Fruit fly (Drosophila melanogaster): Measurements from ENCODE around the gene Prim1.
A peak's percentile ranks its signal among the peaks of the same experiment; 100 is the strongest.

The Prim1 gene

DNA sequence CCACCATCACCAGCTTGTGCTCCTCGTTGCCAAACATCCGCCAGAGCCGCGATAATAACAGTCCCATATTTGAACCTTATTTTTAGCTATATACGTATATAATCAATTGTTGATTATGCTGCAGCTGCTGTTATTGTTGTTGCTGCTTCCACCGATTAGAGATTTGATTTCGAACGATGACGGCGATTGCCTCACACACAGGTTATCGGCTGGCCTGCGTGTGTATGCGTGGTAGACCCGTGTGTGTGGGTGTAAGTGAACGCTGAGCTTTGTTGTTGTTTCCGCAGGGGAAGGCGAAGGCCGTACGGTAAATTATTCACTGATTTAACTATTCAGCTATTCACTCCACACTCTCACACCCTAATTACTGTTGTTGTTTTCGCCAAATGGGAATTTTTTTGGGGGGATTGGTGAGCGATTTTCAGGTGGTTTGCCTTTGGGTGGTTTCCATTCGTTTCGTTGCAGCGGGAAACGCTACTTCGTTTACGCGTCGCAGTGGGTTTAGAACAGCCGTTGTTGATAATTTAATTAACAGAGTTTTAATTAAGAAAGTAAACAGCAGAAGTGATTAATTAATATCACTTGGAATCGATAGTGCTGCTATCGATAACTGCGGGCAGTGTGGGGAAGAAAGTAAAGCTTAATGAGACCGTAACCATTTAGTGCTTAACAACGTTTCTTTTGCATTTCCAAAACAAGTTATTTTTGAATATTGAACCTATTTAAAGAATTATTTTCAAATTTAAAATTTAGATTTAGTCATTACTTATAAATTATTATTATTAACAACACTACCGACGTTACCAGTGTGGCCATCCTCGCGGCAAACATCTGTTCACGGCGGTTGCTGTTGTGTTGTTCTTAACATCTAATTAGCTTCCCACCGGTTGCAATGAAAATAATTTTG lies 40.6 kb upstream of the Prim1 start, which contains the start of the genes Arl5 and CG13671:
Gene Arl5, minus strand, starts transcription at position 616 of the 907 bp plus-strand sequence.
Gene CG13671, plus strand, starts transcription at position 841 of the 907 bp plus-strand sequence.
- no peak for TF ChIP-seq Hr38 (GFP tag; optimal IDR thresholded peaks at IDR 0.05)
- no peak for TF ChIP-seq svp (GFP tag)
- peak; percentile 72 for TF ChIP-seq cyc (GFP tag; optimal IDR thresholded peaks at IDR 0.05)
- TF ChIP-seq fd59A (GFP tag; optimal IDR thresholded peaks at IDR 0.05): peak; percentile 17
- TF ChIP-seq spab (GFP tag; optimal IDR thresholded peaks at IDR 0.05): no peak
- TF ChIP-seq dsx (GFP tag; optimal IDR thresholded peaks at IDR 0.05; ENCODE audit: poor library complexity, severe bottlenecking): peak; percentile 44
- peak; percentile 80 for TF ChIP-seq CG3919 (GFP tag; optimal IDR thresholded peaks at IDR 0.05)
- no peak for TF ChIP-seq CG16779 (tag; optimal IDR thresholded peaks at IDR 0.05)
- no peak; the same call in 1 of the 3 replicates for TF ChIP-seq CG6163 (GFP tag; IDR thresholded peaks at IDR 0.05)
- TF ChIP-seq CG31627 (GFP tag; optimal IDR thresholded peaks at IDR 0.05): peak; percentile 75
- TF ChIP-seq lz (GFP tag; optimal IDR thresholded peaks at IDR 0.05): peak; percentile 79
- no peak for TF ChIP-seq Sox102F (GFP tag; optimal IDR thresholded peaks at IDR 0.05)
- peak; percentile 63 for TF ChIP-seq Ets96B (tag; optimal IDR thresholded peaks at IDR 0.05)
- no peak for TF ChIP-seq CG9139 (GFP tag; optimal IDR thresholded peaks at IDR 0.05)
- peak; percentile 72 for TF ChIP-seq Hr39 (GFP tag; optimal IDR thresholded peaks at IDR 0.05)
- TF ChIP-seq CG8319 (GFP tag; optimal IDR thresholded peaks at IDR 0.05): peak; percentile 73
- peak; percentile 64 for TF ChIP-seq Sox14 (GFP tag; optimal IDR thresholded peaks at IDR 0.05)
- TF ChIP-seq topi (GFP tag; optimal IDR thresholded peaks at IDR 0.05): peak; percentile 79
- TF ChIP-seq CG32006 (GFP tag; optimal IDR thresholded peaks at IDR 0.05): no peak
- peak; percentile 86 for TF ChIP-seq OdsH (GFP tag; optimal IDR thresholded peaks at IDR 0.05)
- TF ChIP-seq Lpt (GFP tag; optimal IDR thresholded peaks at IDR 0.05): peak; percentile 39
- TF ChIP-seq Blimp-1 (GFP tag; optimal IDR thresholded peaks at IDR 0.05): no peak
- peak; percentile 75 for TF ChIP-seq CG34406 (GFP tag; optimal IDR thresholded peaks at IDR 0.05)
- peak; percentile 65 for TF ChIP-seq CG8632 (GFP tag; optimal IDR thresholded peaks at IDR 0.05)
- TF ChIP-seq CG4318 (GFP tag; optimal IDR thresholded peaks at IDR 0.05): no peak
- no peak for TF ChIP-seq pdm3 (GFP tag; optimal IDR thresholded peaks at IDR 0.05)
- no peak for TF ChIP-seq CG1621 (tag; optimal IDR thresholded peaks at IDR 0.05)
- peak; percentile 21 for TF ChIP-seq dac (GFP tag; optimal IDR thresholded peaks at IDR 0.05)
- peak; percentile 65 for TF ChIP-seq net (GFP tag; optimal IDR thresholded peaks at IDR 0.05)
- peak; percentile 51 for TF ChIP-seq CG3032 (tag; optimal IDR thresholded peaks at IDR 0.05)
- peak; percentile 59 for TF ChIP-seq Sox15 (GFP tag; optimal IDR thresholded peaks at IDR 0.05)
- no peak for TF ChIP-seq Met (GFP tag; optimal IDR thresholded peaks at IDR 0.05)
- TF ChIP-seq CG6276 (GFP tag; optimal IDR thresholded peaks at IDR 0.05): no peak
- TF ChIP-seq Smox (GFP tag; optimal IDR thresholded peaks at IDR 0.05): no peak
- TF ChIP-seq CG6808 (GFP tag; optimal IDR thresholded peaks at IDR 0.05): peak; percentile 20
- TF ChIP-seq CG6854 (GFP tag; optimal IDR thresholded peaks at IDR 0.05): no peak
- peak; percentile 54; the same call in 1 of the 2 replicates for TF ChIP-seq CG15336 (GFP tag; IDR thresholded peaks at IDR 0.05)
- peak; percentile 59 for TF ChIP-seq vri (GFP tag; optimal IDR thresholded peaks at IDR 0.05)
- TF ChIP-seq esn (GFP tag; optimal IDR thresholded peaks at IDR 0.05): peak; percentile 83
- peak; percentile 74 for TF ChIP-seq achi (GFP tag; optimal IDR thresholded peaks at IDR 0.05)
- TF ChIP-seq fkh (GFP tag; optimal IDR thresholded peaks at IDR 0.05): peak; percentile 92
- peak; percentile 70 for TF ChIP-seq Gug (GFP tag; IDR thresholded peaks at IDR 0.05)
- TF ChIP-seq Eip75B (GFP tag; optimal IDR thresholded peaks at IDR 0.05): no peak
- TF ChIP-seq Eip93F (GFP tag; optimal IDR thresholded peaks at IDR 0.05): peak; percentile 58
- no peak for TF ChIP-seq Ets21C (GFP tag; optimal IDR thresholded peaks at IDR 0.05)
- peak; percentile 67 for TF ChIP-seq CG11902 (GFP tag; optimal IDR thresholded peaks at IDR 0.05)
- TF ChIP-seq CG10631 (GFP tag; optimal IDR thresholded peaks at IDR 0.05): peak; percentile 87
- peak; percentile 67 for TF ChIP-seq CG11762 (GFP tag; optimal IDR thresholded peaks at IDR 0.05; ENCODE audit: insufficient read depth)
- TF ChIP-seq CG10669 (GFP tag; optimal IDR thresholded peaks at IDR 0.05): no peak
- TF ChIP-seq CG7368 (GFP tag; optimal IDR thresholded peaks at IDR 0.05): no peak

All from whole organism, prepupa.